Fruit fly (Drosophila melanogaster): ENCODE data around the gene CG34377.

Gene CG34377

dm6 chr3R:22368077-22368776 is 44.3 kb upstream of the CG34377 start (continued):
- TF ChIP-seq CG12236 (GFP tag; optimal IDR thresholded peaks at IDR 0.05) (no peak), Ravus (GFP tag; IDR thresholded peaks at IDR 0.05) (no peak), CG6813 (GFP tag; optimal IDR thresholded peaks at IDR 0.05) (no peak), CHES-1-like (GFP tag; optimal IDR thresholded peaks at IDR 0.05) (no peak), Mrtf (GFP tag; IDR thresholded peaks at IDR 0.05) (no peak; the same call in 2 of the 3 replicates), CG6689 (GFP tag; IDR thresholded peaks at IDR 0.05) (no peak), CG4854 (GFP tag; optimal IDR thresholded peaks at IDR 0.05) (no peak), CG4360 (GFP tag; IDR thresholded peaks at IDR 0.05) (0 out of 2 replicates have a peak, but pooled peaks have one; percentile 9), Myb (GFP tag; optimal IDR thresholded peaks at IDR 0.05) (no peak), grau (tag; optimal IDR thresholded peaks at IDR 0.05) (no peak), Mad (GFP tag; optimal IDR thresholded peaks at IDR 0.05) (no peak), NfI (GFP tag; optimal IDR thresholded peaks at IDR 0.05) (no peak), CG14860 (GFP tag; IDR thresholded peaks at IDR 0.05; ENCODE audit: partially characterized antibody) (0 out of 3 replicates have a peak, but pooled peaks have one; percentile 29), CG16815 (GFP tag; optimal IDR thresholded peaks at IDR 0.05) (no peak), CG2875 (GFP tag; optimal IDR thresholded peaks at IDR 0.05) (no peak), B-H2 (GFP tag; optimal IDR thresholded peaks at IDR 0.05) (no peak), CG10543 (GFP tag; optimal IDR thresholded peaks at IDR 0.05) (no peak), HmgZ (tag; optimal IDR thresholded peaks at IDR 0.05) (no peak), CG6254 (GFP tag; optimal IDR thresholded peaks at IDR 0.05) (no peak), sug (tag; optimal IDR thresholded peaks at IDR 0.05) (no peak), CG7271 (tag; optimal IDR thresholded peaks at IDR 0.05) (no peak), CG3995 (GFP tag; optimal IDR thresholded peaks at IDR 0.05) (no peak), chn (GFP tag; optimal IDR thresholded peaks at IDR 0.05) (no peak), crol (GFP tag; IDR thresholded peaks at IDR 0.05) (no peak), CG13775 (GFP tag; optimal IDR thresholded peaks at IDR 0.05) (no peak), Trl (optimal IDR thresholded peaks at IDR 0.05) (peak in 1 of 2 experiments; percentile 7), Trl (GFP tag; optimal IDR thresholded peaks at IDR 0.05) (no peak), hbn (GFP tag; IDR thresholded peaks at IDR 0.05; ENCODE audit: partially characterized antibody) (no peak), CG1233 (GFP tag; optimal IDR thresholded peaks at IDR 0.05) (no peak), jumu (GFP tag; optimal IDR thresholded peaks at IDR 0.05) (no peak), CG4707 (GFP tag; optimal IDR thresholded peaks at IDR 0.05) (peak; percentile 97), Dip2 (GFP tag; IDR thresholded peaks at IDR 0.05) (no peak), Deaf1 (tag; optimal IDR thresholded peaks at IDR 0.05) (no peak), lola (GFP tag; optimal IDR thresholded peaks at IDR 0.05) (peak in 1 of 3 experiments; percentile 27), CG15011 (GFP tag; optimal IDR thresholded peaks at IDR 0.05) (no peak), aop (GFP tag; IDR thresholded peaks at IDR 0.05) (no peak), nerfin-2 (GFP tag; IDR thresholded peaks at IDR 0.05; ENCODE audit: partially characterized antibody) (peak; percentile 26; the same call in 1 of the 2 replicates), ken (GFP tag; IDR thresholded peaks at IDR 0.05) (0 out of 3 replicates have a peak, but pooled peaks have one; percentile 29), CG7839 (tag; optimal IDR thresholded peaks at IDR 0.05) (no peak), CG1832 (GFP tag; optimal IDR thresholded peaks at IDR 0.05) (peak; percentile 74), HLH54F (GFP tag; optimal IDR thresholded peaks at IDR 0.05) (no peak), cad (GFP tag; optimal IDR thresholded peaks at IDR 0.05) (no peak), Vsx1 (GFP tag; optimal IDR thresholded peaks at IDR 0.05) (no peak), CG12104 (GFP tag; optimal IDR thresholded peaks at IDR 0.05) (no peak), NK7.1 (GFP tag; optimal IDR thresholded peaks at IDR 0.05) (no peak), Hr78 (GFP tag; optimal IDR thresholded peaks at IDR 0.05) (no peak), Atf-2 (GFP tag; optimal IDR thresholded peaks at IDR 0.05) (no peak), gem (tag; optimal IDR thresholded peaks at IDR 0.05) (no peak), CG6654 (GFP tag; optimal IDR thresholded peaks at IDR 0.05) (peak; percentile 2)
